Fruit fly (Drosophila melanogaster): Measurements from ENCODE around the gene CG3609.

Gene CG3609

dm6 chr2L:2348479-2348878 lies 25.9 kb downstream of the CG3609 start:
- TF ChIP-seq noc (tag; optimal IDR thresholded peaks at IDR 0.05), result no peak
